Worm (Caenorhabditis elegans) whole organism, L4 larva: ENCODE results near the gene C44B11.1.
A peak's percentile ranks its signal among the peaks of the same experiment; 100 is the strongest.

Experiments used
- D1046.2 ChIP-seq: fragments of 200-800 bp; sonication (Bioruptor generic); IDR thresholded peaks from 2 replicates; pipeline ENCODE4 v1.3.6; 2022; ENCODE audit warnings: missing genetic modification characterization, missing compliant biosample characterization
- F37D6.2 ChIP-seq: sonication (generic microtip); optimal IDR thresholded peaks from 2 replicates; lab custom pipeline; 2016; ENCODE audit warnings: mild to moderate bottlenecking, missing genetic modification characterization, missing compliant biosample characterization
- F44E2.7 ChIP-seq: fragments of 200-800 bp; sonication (Bioruptor generic); IDR thresholded peaks from 2 replicates; pipeline ENCODE4 v2.1.2; 2022; ENCODE audit warnings: missing genetic modification characterization, missing compliant biosample characterization
- R02D3.7 ChIP-seq: fragments of 150-350 bp; sonication (generic microtip); optimal IDR thresholded peaks from 3 replicates; lab custom pipeline; 2014; ENCODE audit warnings: missing biosample characterization, missing genetic modification characterization
- T20F7.1 ChIP-seq: fragments of 200-800 bp; sonication (Bioruptor generic); optimal IDR thresholded peaks from 2 replicates; lab custom pipeline; 2018; ENCODE audit warnings: mild to moderate bottlenecking, missing genetic modification characterization, missing compliant biosample characterization
- Y105C5A.15 ChIP-seq: fragments of 200-800 bp; sonication (Bioruptor generic); IDR thresholded peaks from 2 replicates; pipeline ENCODE4 v1.3.6; 2022; ENCODE audit warnings: missing genetic modification characterization, missing compliant biosample characterization
- Y48G9A.11 ChIP-seq: fragments of 200-800 bp; sonication (Bioruptor generic); IDR thresholded peaks from 2 replicates; pipeline ENCODE4 v1.3.6; 2022; ENCODE audit warnings: missing genetic modification reagents, missing genetic modification characterization, missing compliant biosample characterization
- Y5F2A.4 ChIP-seq: fragments of 200-800 bp; sonication (Bioruptor generic); optimal IDR thresholded peaks from 2 replicates; lab custom pipeline; 2018; ENCODE audit warnings: mild to moderate bottlenecking, missing genetic modification characterization, missing compliant biosample characterization
- ZK337.2 ChIP-seq: fragments of 200-800 bp; sonication (Bioruptor generic); IDR thresholded peaks from 2 replicates; pipeline ENCODE4 v1.3.6; 2022; ENCODE audit warnings: missing genetic modification reagents, missing genetic modification characterization, missing compliant biosample characterization
- ZK546.5 ChIP-seq, 2 experiments: sonication (generic microtip); optimal IDR thresholded peaks; 2 replicates each; lab custom pipeline; 2017; ENCODE audit warnings: missing biosample characterization in 2 of 2, missing genetic modification characterization in 2 of 2
- aha-1 ChIP-seq: fragments of 150-350 bp; peaks from one replicate; lab custom pipeline; 2014; ENCODE audit warnings: missing biosample characterization, missing genetic modification characterization
- ceh-28 ChIP-seq: fragments of 150-350 bp; optimal IDR thresholded peaks from 2 replicates; lab custom pipeline; 2014; ENCODE audit warnings: missing biosample characterization, missing genetic modification reagents, missing genetic modification characterization
- ceh-32 ChIP-seq: sonication (generic microtip); optimal IDR thresholded peaks from 2 replicates; lab custom pipeline; 2016; ENCODE audit warnings: mild to moderate bottlenecking, missing genetic modification characterization, missing compliant biosample characterization; ENCODE audit not compliant: poor library complexity
- ceh-62 ChIP-seq: sonication (generic microtip); optimal IDR thresholded peaks from 2 replicates; lab custom pipeline; 2017; ENCODE audit warnings: missing biosample characterization, missing genetic modification characterization
- cey-2 ChIP-seq: sonication (generic microtip); optimal IDR thresholded peaks from 3 replicates; lab custom pipeline; 2017; ENCODE audit warnings: missing genetic modification characterization, mild to moderate bottlenecking, missing compliant biosample characterization, antibody characterized with exemption, borderline replicate concordance; ENCODE audit not compliant: insufficient read depth
- ctbp-1 ChIP-seq: fragments of 200-800 bp; sonication (Bioruptor generic); IDR thresholded peaks from 2 replicates; pipeline ENCODE4 v1.3.6; 2022; ENCODE audit warnings: missing genetic modification reagents, missing genetic modification characterization, missing compliant biosample characterization
- daf-19 ChIP-seq: fragments of 200-800 bp; sonication (Bioruptor generic); conservative IDR thresholded peaks from 2 replicates; pipeline ENCODE4 v1.3.6; 2022; ENCODE audit warnings: missing genetic modification characterization, missing compliant biosample characterization
- daf-8 ChIP-seq: fragments of 200-800 bp; sonication (Bioruptor generic); IDR thresholded peaks from 2 replicates; pipeline ENCODE4 v1.3.6; 2022; ENCODE audit warnings: missing genetic modification characterization, missing compliant biosample characterization
- duxl-1 ChIP-seq: sonication (generic microtip); optimal IDR thresholded peaks from 2 replicates; lab custom pipeline; 2016; ENCODE audit warnings: mild to moderate bottlenecking, missing genetic modification characterization, moderate library complexity, missing compliant biosample characterization; ENCODE audit not compliant: poor library complexity
- fkh-10 ChIP-seq: fragments of 150-350 bp; optimal IDR thresholded peaks from 2 replicates; lab custom pipeline; 2014; ENCODE audit warnings: missing biosample characterization, missing genetic modification reagents, missing genetic modification characterization
- fos-1 ChIP-seq: fragments of 150-350 bp; optimal IDR thresholded peaks from 2 replicates; lab custom pipeline; 2014; ENCODE audit warnings: missing biosample characterization, missing genetic modification characterization
- gei-8 ChIP-seq: fragments of 200-800 bp; sonication (Bioruptor generic); optimal IDR thresholded peaks from 2 replicates; lab custom pipeline; 2018; ENCODE audit warnings: mild to moderate bottlenecking, missing genetic modification characterization, missing compliant biosample characterization
- hlh-30 ChIP-seq: sonication (generic microtip); optimal IDR thresholded peaks from 2 replicates; lab custom pipeline; 2017; ENCODE audit warnings: antibody characterized with exemption, mild to moderate bottlenecking, missing genetic modification characterization, missing compliant biosample characterization; ENCODE audit not compliant: insufficient read depth
- lin-38 ChIP-seq: fragments of 200-800 bp; sonication (Bioruptor generic); IDR thresholded peaks from 2 replicates; pipeline ENCODE4 v1.3.6; 2022; ENCODE audit warnings: missing genetic modification reagents, missing genetic modification characterization, missing compliant biosample characterization
- lin-39 ChIP-seq: fragments of 150-350 bp; optimal IDR thresholded peaks from 2 replicates; lab custom pipeline; 2014; ENCODE audit warnings: missing biosample characterization, missing genetic modification reagents, missing genetic modification characterization
- mdl-1 ChIP-seq, 2 experiments: fragments of 150-350 bp in 1 of 2; sonication (generic microtip) in 1 of 2; optimal IDR thresholded peaks; 2 replicates each; lab custom pipeline; 2014 to 2017; ENCODE audit warnings: missing biosample characterization in 2 of 2, missing genetic modification characterization in 2 of 2
- mes-2 ChIP-seq: sonication (generic microtip); optimal IDR thresholded peaks from 2 replicates; lab custom pipeline; 2016; ENCODE audit warnings: missing genotype, mild to moderate bottlenecking, missing genetic modification characterization, missing compliant biosample characterization; ENCODE audit not compliant: poor library complexity, severe bottlenecking
- nhr-102 ChIP-seq: sonication (generic microtip); optimal IDR thresholded peaks from 2 replicates; lab custom pipeline; 2016; ENCODE audit warnings: mild to moderate bottlenecking, missing genetic modification characterization, moderate library complexity, missing compliant biosample characterization
- nhr-11 ChIP-seq: fragments of 150-350 bp; optimal IDR thresholded peaks from 2 replicates; lab custom pipeline; 2014; ENCODE audit warnings: missing biosample characterization, missing genetic modification characterization
- nhr-25 ChIP-seq: sonication (generic microtip); optimal IDR thresholded peaks from 2 replicates; lab custom pipeline; 2017; ENCODE audit warnings: missing genetic modification characterization, mild to moderate bottlenecking, missing compliant biosample characterization, antibody characterized with exemption, moderate library complexity, borderline replicate concordance; ENCODE audit not compliant: insufficient read depth
- nhr-6 ChIP-seq: fragments of 150-350 bp; optimal IDR thresholded peaks from 2 replicates; lab custom pipeline; 2014; ENCODE audit warnings: missing biosample characterization, missing genetic modification characterization
- nhr-77 ChIP-seq: fragments of 150-350 bp; optimal IDR thresholded peaks from 2 replicates; lab custom pipeline; 2014; ENCODE audit warnings: missing biosample characterization, missing genetic modification characterization
- pha-4 ChIP-seq, 2 experiments: fragments of 150-350 bp in 1 of 2; fragments of 200-800 bp in 1 of 2; sonication (Bioruptor generic) in 1 of 2; IDR thresholded peaks in 1 of 2; optimal IDR thresholded peaks in 1 of 2; 2 replicates each; pipeline versions ENCODE4 v1.3.6 to Lab custom; 2014 to 2022; ENCODE audit warnings: missing genetic modification characterization in 2 of 2, missing genetic modification reagents in 2 of 2, missing biosample characterization in 1 of 2, missing compliant biosample characterization in 1 of 2
- php-3 ChIP-seq: fragments of 200-800 bp; sonication (Bioruptor generic); IDR thresholded peaks from 2 replicates; pipeline ENCODE4 v1.3.6; 2022; ENCODE audit warnings: missing genetic modification reagents, missing genetic modification characterization, missing compliant biosample characterization
- pqm-1 ChIP-seq: sonication (generic microtip); optimal IDR thresholded peaks from 2 replicates; lab custom pipeline; 2017; ENCODE audit warnings: missing biosample characterization, missing genetic modification characterization
- rbr-2 ChIP-seq: sonication (generic microtip); optimal IDR thresholded peaks from 2 replicates; lab custom pipeline; 2016; ENCODE audit warnings: missing genotype, missing genetic modification characterization, missing compliant biosample characterization
- saeg-2 ChIP-seq: fragments of 200-800 bp; sonication (Bioruptor generic); IDR thresholded peaks from 2 replicates; pipeline ENCODE4 v1.3.6; 2022; ENCODE audit warnings: missing genetic modification reagents, missing genetic modification characterization, missing compliant biosample characterization
- sdz-12 ChIP-seq: fragments of 200-800 bp; sonication (Bioruptor generic); optimal IDR thresholded peaks from 2 replicates; lab custom pipeline; 2018; ENCODE audit warnings: mild to moderate bottlenecking, missing genetic modification characterization, missing compliant biosample characterization
- set-16 ChIP-seq: fragments of 200-800 bp; sonication (Bioruptor generic); IDR thresholded peaks from 2 replicates; pipeline ENCODE4 v1.3.6; 2022; ENCODE audit warnings: missing genetic modification reagents, missing genetic modification characterization, missing compliant biosample characterization
- skn-1 ChIP-seq: fragments of 150-350 bp; optimal IDR thresholded peaks from 2 replicates; lab custom pipeline; 2014; ENCODE audit warnings: missing biosample characterization, missing genetic modification characterization
- snpc-1.2 ChIP-seq: fragments of 200-800 bp; sonication (Bioruptor generic); IDR thresholded peaks from 2 replicates; pipeline ENCODE4 v1.3.6; 2022; ENCODE audit warnings: missing genetic modification reagents, missing genetic modification characterization, missing compliant biosample characterization
- unc-39 ChIP-seq: sonication (generic microtip); optimal IDR thresholded peaks from 2 replicates; lab custom pipeline; 2017; ENCODE audit warnings: missing biosample characterization, missing genetic modification characterization
- zip-2 ChIP-seq: fragments of 150-350 bp; optimal IDR thresholded peaks from 2 replicates; lab custom pipeline; 2014; ENCODE audit warnings: missing biosample characterization, missing genetic modification characterization
- ztf-11 ChIP-seq: fragments of 150-350 bp; optimal IDR thresholded peaks from 2 replicates; lab custom pipeline; 2014; ENCODE audit warnings: missing biosample characterization, missing genetic modification characterization

C44B11.1 gene

DNA sequence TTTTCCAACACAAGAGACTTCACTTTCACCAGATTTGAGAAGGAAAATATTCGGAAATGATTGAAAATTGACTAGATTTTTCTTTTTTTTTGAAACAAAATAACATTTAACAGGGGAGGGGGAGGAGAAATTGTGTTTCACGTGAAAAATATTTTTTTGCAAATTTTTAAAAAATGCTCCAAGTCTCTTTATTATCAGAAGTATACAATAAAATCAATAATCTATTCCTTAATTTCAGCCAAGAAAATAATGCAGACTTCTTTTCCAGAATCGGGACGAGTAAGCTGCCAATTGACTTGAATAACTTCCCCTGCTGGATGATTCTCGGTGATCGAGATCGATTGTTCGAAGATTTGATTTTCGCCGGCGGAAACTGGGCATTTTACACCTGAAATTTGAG, 43.2 kb downstream of the C44B11.1 start, which contains the start of gene R148.7:
R148.7 (minus strand) TSS at position 101 of the 400 bp plus-strand sequence.
- TF ChIP-seq fos-1: no peak
- TF ChIP-seq rbr-2 (tag; lab: Kevin White, UChicago): no peak
- TF ChIP-seq duxl-1 (tag; lab: Kevin White, UChicago): no peak
- TF ChIP-seq nhr-77 (tag; lab: Kevin White, UChicago): no peak
- TF ChIP-seq F44E2.7 (GFP tag; lab: Robert Waterston, UW): no peak
- no peak for TF ChIP-seq D1046.2 (GFP tag; lab: Robert Waterston, UW)
- no peak for TF ChIP-seq Y48G9A.11
- TF ChIP-seq ZK337.2 (GFP tag; lab: Robert Waterston, UW): no peak
- TF ChIP-seq T20F7.1 (GFP tag; lab: Kevin White, UChicago): no peak
- no peak for TF ChIP-seq fkh-10
- no peak for TF ChIP-seq ceh-32 (tag; lab: Kevin White, UChicago)
- no peak for TF ChIP-seq nhr-6 (tag; lab: Kevin White, UChicago)
- TF ChIP-seq ceh-28 (tag; lab: Kevin White, UChicago): no peak
- TF ChIP-seq, all 104 proteins: peak for 0

ce11 chrIII:3199416-3199815, 44.3 kb downstream of the C44B11.1 start, which contains the start of gene heh-1:
heh-1 (minus strand) TSS chrIII:3199516.
- peak; percentile 62 for TF ChIP-seq aha-1
- TF ChIP-seq daf-8 (GFP tag; lab: Robert Waterston, UW): no peak

ce11 chrIII:3200563-3200962, 45.5 kb downstream of the C44B11.1 start:
- TF ChIP-seq pha-4 (GFP tag; IDR thresholded peaks at IDR 0.05; lab: Robert Waterston, UW) (no peak), pha-4 (tag; optimal IDR thresholded peaks at IDR 0.05; lab: Kevin White, UChicago) (no peak), unc-39 (tag; lab: Kevin White, UChicago) (no peak), sdz-12 (GFP tag; lab: Kevin White, UChicago) (no peak), daf-19 (GFP tag; lab: Robert Waterston, UW) (no peak), ztf-11 (tag; lab: Kevin White, UChicago) (no peak), lin-39 (tag; lab: Kevin White, UChicago) (no peak), nhr-25 (tag; lab: Kevin White, UChicago) (no peak), hlh-30 (tag; lab: Kevin White, UChicago) (no peak), lin-38 (no peak), gei-8 (GFP tag; lab: Kevin White, UChicago) (no peak), mes-2 (tag; lab: Kevin White, UChicago) (no peak), fkh-10 (no peak), php-3 (GFP tag; lab: Robert Waterston, UW) (no peak), nhr-11 (tag; lab: Kevin White, UChicago) (no peak), aha-1 (no peak)
- TF ChIP-seq, all 104 proteins: peak for 0

ce11 chrIII:3203589-3203988, 48.5 kb downstream of the C44B11.1 start:
- TF ChIP-seq ceh-62 (tag; lab: Kevin White, UChicago) (no peak), nhr-102 (no peak), mdl-1 (tag; optimal IDR thresholded peaks at IDR 0.05; lab: Kevin White, UChicago) (no peak), set-16 (no peak), Y5F2A.4 (no peak), R02D3.7 (tag; lab: Kevin White, UChicago) (no peak), saeg-2 (GFP tag; lab: Robert Waterston, UW) (no peak), Y105C5A.15 (GFP tag; lab: Robert Waterston, UW) (no peak), snpc-1.2 (GFP tag; lab: Robert Waterston, UW) (no peak), cey-2 (no peak), fkh-10 (no peak), skn-1 (no peak), zip-2 (tag; lab: Kevin White, UChicago) (no peak), ctbp-1 (GFP tag; lab: Robert Waterston, UW) (no peak), hlh-30 (tag; lab: Kevin White, UChicago) (no peak), ZK546.5 (tag; optimal IDR thresholded peaks at IDR 0.05; lab: Kevin White, UChicago) (no peak), F37D6.2 (tag; lab: Kevin White, UChicago) (no peak), pqm-1 (tag; lab: Kevin White, UChicago) (no peak)
- TF ChIP-seq, all 104 proteins: peak for 0
